Fruit fly (Drosophila melanogaster) whole organism, embryonic: ENCODE measurements around the gene CG43638.
A peak's percentile ranks its signal among the peaks of the same experiment; 100 is the strongest.

Experiments used
- B-H1 ChIP-seq: fragments of 200-800 bp; sonication (Bioruptor generic); IDR thresholded peaks from 3 replicates; pipeline ENCODE4 v1.3.6; 2022; ENCODE audit warnings: missing biosample characterization, missing genetic modification characterization
- CG11504 ChIP-seq: fragments of 200-800 bp; sonication (Bioruptor generic); optimal IDR thresholded peaks from 3 replicates; lab custom pipeline; 2019; ENCODE audit warnings: missing biosample characterization, mild to moderate bottlenecking, missing genetic modification characterization, moderate library complexity
- CG11696 ChIP-seq: fragments of 200-800 bp; sonication (Bioruptor generic); IDR thresholded peaks from 2 replicates; pipeline ENCODE4 v1.3.6; 2022; ENCODE audit warnings: missing biosample characterization, missing genetic modification characterization
- CG14710 ChIP-seq: fragments of 200-800 bp; sonication (Bioruptor generic); optimal IDR thresholded peaks from 3 replicates; lab custom pipeline; 2019; ENCODE audit warnings: missing biosample characterization, mild to moderate bottlenecking, missing genetic modification characterization, moderate library complexity
- CG1602 ChIP-seq: fragments of 200-800 bp; sonication (Bioruptor generic); optimal IDR thresholded peaks from 3 replicates; lab custom pipeline; 2016; ENCODE audit warnings: missing biosample characterization, missing genetic modification characterization
- CG16815 ChIP-seq: fragments of 200-800 bp; sonication (Bioruptor generic); optimal IDR thresholded peaks from 3 replicates; lab custom pipeline; 2017; ENCODE audit warnings: missing biosample characterization, mild to moderate bottlenecking, missing genetic modification characterization
- CG18764 ChIP-seq: fragments of 200-800 bp; sonication (Bioruptor generic); optimal IDR thresholded peaks from 3 replicates; lab custom pipeline; 2016; ENCODE audit warnings: missing biosample characterization, missing genetic modification characterization
- CG30403 ChIP-seq: fragments of 200-800 bp; sonication (Bioruptor generic); optimal IDR thresholded peaks from 3 replicates; lab custom pipeline; 2016; ENCODE audit warnings: missing biosample characterization, missing genetic modification characterization
- CG3407 ChIP-seq: fragments of 200-800 bp; sonication (Bioruptor generic); optimal IDR thresholded peaks from 2 replicates; lab custom pipeline; 2018; ENCODE audit warnings: missing biosample characterization, mild to moderate bottlenecking, missing genetic modification characterization
- CG6175 ChIP-seq: fragments of 200-800 bp; sonication (Bioruptor generic); IDR thresholded peaks from 3 replicates; pipeline ENCODE4 v1.3.6; 2022; ENCODE audit warnings: missing biosample characterization, missing genetic modification characterization
- CG6813 ChIP-seq: fragments of 200-800 bp; sonication (Bioruptor generic); optimal IDR thresholded peaks from 2 replicates; lab custom pipeline; 2017; ENCODE audit warnings: missing biosample characterization, missing genetic modification characterization, mild to moderate bottlenecking, moderate library complexity, missing genetic modification reagents
- CG9609 ChIP-seq: fragments of 200-800 bp; sonication (Bioruptor generic); optimal IDR thresholded peaks from 3 replicates; lab custom pipeline; 2016; ENCODE audit warnings: missing biosample characterization, missing genetic modification characterization
- CoRest ChIP-seq: fragments of 200-800 bp; sonication (Bioruptor generic); optimal IDR thresholded peaks from 3 replicates; lab custom pipeline; 2018; ENCODE audit warnings: missing biosample characterization, mild to moderate bottlenecking, missing genetic modification characterization, moderate library complexity
- D19B ChIP-seq: fragments of 200-800 bp; sonication (Bioruptor generic); optimal IDR thresholded peaks from 2 replicates; lab custom pipeline; 2017; ENCODE audit warnings: missing biosample characterization, mild to moderate bottlenecking, missing genetic modification characterization
- Drgx ChIP-seq: fragments of 200-800 bp; sonication (Bioruptor generic); IDR thresholded peaks from 2 replicates; pipeline ENCODE4 v1.3.6; 2022; ENCODE audit warnings: missing biosample characterization, missing genetic modification characterization
- GATAe ChIP-seq: fragments of 200-800 bp; sonication (Bioruptor generic); conservative IDR thresholded peaks from 2 replicates; pipeline ENCODE4 v1.3.6; 2022; ENCODE audit warnings: missing biosample characterization, missing genetic modification characterization
- HHEX ChIP-seq: fragments of 200-800 bp; sonication (Bioruptor generic); optimal IDR thresholded peaks from 3 replicates; lab custom pipeline; 2017; ENCODE audit warnings: missing biosample characterization, mild to moderate bottlenecking, missing genetic modification characterization, missing genetic modification reagents
- Hr51 ChIP-seq, 2 experiments: fragments of 200-800 bp; sonication (Bioruptor generic); optimal IDR thresholded peaks; 2 replicates in 1 of 2; 3 replicates in 1 of 2; lab custom pipeline; 2016 to 2018; ENCODE audit warnings: missing biosample characterization in 2 of 2, missing genetic modification characterization in 2 of 2, mild to moderate bottlenecking in 1 of 2, moderate library complexity in 1 of 2
- Lpt ChIP-seq: fragments of >200 bp; optimal IDR thresholded peaks from 2 replicates; lab custom pipeline; 2018; ENCODE audit warnings: missing biosample characterization, missing genetic modification characterization
- Max ChIP-seq: fragments of 200-800 bp; sonication (Bioruptor generic); optimal IDR thresholded peaks from 2 replicates; lab custom pipeline; 2016; ENCODE audit warnings: missing biosample characterization, mild to moderate bottlenecking, missing genetic modification characterization
- Oli ChIP-seq: fragments of 200-800 bp; sonication (Bioruptor generic); optimal IDR thresholded peaks from 2 replicates; lab custom pipeline; 2018; ENCODE audit warnings: missing biosample characterization, mild to moderate bottlenecking, missing genetic modification characterization, moderate library complexity
- Scr ChIP-seq: fragments of 200-800 bp; sonication (Bioruptor generic); IDR thresholded peaks from 2 replicates; pipeline ENCODE4 v1.3.6; 2022; ENCODE audit warnings: missing biosample characterization, missing genetic modification characterization; ENCODE audit not compliant: partially characterized antibody
- Sox100B ChIP-seq: fragments of 200-800 bp; sonication (Bioruptor generic); optimal IDR thresholded peaks from 3 replicates; lab custom pipeline; 2018; ENCODE audit warnings: missing biosample characterization, mild to moderate bottlenecking, missing genetic modification characterization
- Ssrp ChIP-seq: fragments of 200-800 bp; sonication (Bioruptor generic); optimal IDR thresholded peaks from 2 replicates; lab custom pipeline; 2018; ENCODE audit warnings: missing biosample characterization, mild to moderate bottlenecking, missing genetic modification characterization, moderate library complexity
- Trl ChIP-seq, 3 experiments: fragments of >200 bp in 2 of 3; fragments of 200-800 bp in 1 of 3; sonication (Bioruptor generic) in 1 of 3; optimal IDR thresholded peaks; 2 replicates in 1 of 3; 3 replicates in 2 of 3; lab custom pipeline; 2016 to 2017; ENCODE audit warnings: missing biosample characterization in 1 of 3, missing genetic modification characterization in 1 of 3
- Xrp1 ChIP-seq: fragments of 200-800 bp; sonication (Bioruptor generic); IDR thresholded peaks from 2 replicates; pipeline ENCODE4 v1.3.6; 2022; ENCODE audit warnings: missing biosample characterization, missing genetic modification characterization
- ase ChIP-seq: fragments of 200-800 bp; sonication (Bioruptor generic); IDR thresholded peaks from 3 replicates; pipeline ENCODE4 v1.3.6; 2022; ENCODE audit warnings: missing biosample characterization, missing genetic modification characterization
- bcd ChIP-seq: fragments of 200-800 bp; sonication (Bioruptor generic); optimal IDR thresholded peaks from 2 replicates; lab custom pipeline; 2017; ENCODE audit warnings: missing biosample characterization, mild to moderate bottlenecking, missing genetic modification characterization
- corto ChIP-seq: fragments of 200-800 bp; sonication (Bioruptor generic); optimal IDR thresholded peaks from 2 replicates; lab custom pipeline; 2016; ENCODE audit warnings: missing biosample characterization, mild to moderate bottlenecking, missing genetic modification characterization, moderate library complexity
- crol ChIP-seq: fragments of 200-800 bp; sonication (Bioruptor generic); IDR thresholded peaks from 2 replicates; pipeline ENCODE4 v1.3.6; 2022; ENCODE audit warnings: missing biosample characterization, missing genetic modification characterization
- ems ChIP-seq: fragments of 200-800 bp; sonication (Bioruptor generic); optimal IDR thresholded peaks from 3 replicates; lab custom pipeline; 2016; ENCODE audit warnings: missing biosample characterization, missing genetic modification characterization
- ewg ChIP-seq: fragments of 200-800 bp; sonication (Bioruptor generic); optimal IDR thresholded peaks from 3 replicates; lab custom pipeline; 2017; ENCODE audit warnings: mild to moderate bottlenecking, missing biosample characterization, missing genetic modification reagents, missing genetic modification characterization
- fd64A ChIP-seq: fragments of 200-800 bp; sonication (Bioruptor generic); optimal IDR thresholded peaks from 3 replicates; lab custom pipeline; 2018; ENCODE audit warnings: missing biosample characterization, mild to moderate bottlenecking, missing genetic modification characterization
- fru ChIP-seq: fragments of >200 bp; optimal IDR thresholded peaks from 2 replicates; lab custom pipeline; 2017
- gem ChIP-seq: fragments of 200-800 bp; sonication (Bioruptor generic); optimal IDR thresholded peaks from 2 replicates; lab custom pipeline; 2019; ENCODE audit warnings: missing biosample characterization, mild to moderate bottlenecking, missing genetic modification characterization, moderate library complexity
- gfzf ChIP-seq: fragments of 200-800 bp; sonication (Bioruptor generic); optimal IDR thresholded peaks from 2 replicates; lab custom pipeline; 2016; ENCODE audit warnings: missing biosample characterization, mild to moderate bottlenecking, missing genetic modification characterization, moderate library complexity
- grau ChIP-seq: fragments of 200-800 bp; optimal IDR thresholded peaks from 3 replicates; lab custom pipeline; 2019; ENCODE audit warnings: missing biosample characterization, mild to moderate bottlenecking, missing genetic modification characterization, moderate library complexity
- gsb ChIP-seq: fragments of 200-800 bp; sonication (Bioruptor generic); IDR thresholded peaks from 2 replicates; pipeline ENCODE4 v1.3.6; 2022; ENCODE audit warnings: missing biosample characterization, missing genetic modification characterization
- jing ChIP-seq: fragments of 200-800 bp; sonication (Bioruptor generic); optimal IDR thresholded peaks from 2 replicates; lab custom pipeline; 2018; ENCODE audit warnings: missing biosample characterization, mild to moderate bottlenecking, missing genetic modification characterization
- jumu ChIP-seq: fragments of 200-800 bp; sonication (Bioruptor generic); optimal IDR thresholded peaks from 3 replicates; lab custom pipeline; 2016; ENCODE audit warnings: missing biosample characterization, missing genetic modification characterization
- lola ChIP-seq, 3 experiments: fragments of >200 bp in 2 of 3; fragments of 200-800 bp in 1 of 3; sonication (Bioruptor generic) in 1 of 3; optimal IDR thresholded peaks; 2 replicates each; lab custom pipeline; 2017 to 2019; ENCODE audit warnings: missing biosample characterization in 3 of 3, missing genetic modification characterization in 3 of 3, mild to moderate bottlenecking in 1 of 3, moderate library complexity in 1 of 3
- mld ChIP-seq: fragments of 200-800 bp; sonication (Bioruptor generic); IDR thresholded peaks from 3 replicates; pipeline ENCODE4 v1.3.6; 2022; ENCODE audit warnings: missing biosample characterization, missing genetic modification characterization; ENCODE audit not compliant: partially characterized antibody
- p53 ChIP-seq: fragments of 200-800 bp; sonication (Bioruptor generic); optimal IDR thresholded peaks from 2 replicates; lab custom pipeline; 2016; ENCODE audit warnings: missing biosample characterization, missing genetic modification characterization
- pho ChIP-seq: fragments of 200-800 bp; sonication (Bioruptor generic); optimal IDR thresholded peaks from 2 replicates; lab custom pipeline; 2016; ENCODE audit warnings: missing biosample characterization, missing genetic modification characterization
- phol ChIP-seq: fragments of 200-800 bp; sonication (Bioruptor generic); optimal IDR thresholded peaks from 3 replicates; lab custom pipeline; 2018; ENCODE audit warnings: missing biosample characterization, mild to moderate bottlenecking, missing genetic modification characterization, moderate library complexity
- ro ChIP-seq: fragments of 200-800 bp; sonication (Bioruptor generic); IDR thresholded peaks from 2 replicates; pipeline ENCODE4 v1.3.6; 2022; ENCODE audit warnings: missing biosample characterization, missing genetic modification characterization
- shn ChIP-seq: fragments of 200-800 bp; sonication (Bioruptor generic); optimal IDR thresholded peaks from 3 replicates; lab custom pipeline; 2016; ENCODE audit warnings: missing biosample characterization, missing genetic modification characterization
- sna ChIP-seq: fragments of 200-800 bp; sonication (Bioruptor generic); IDR thresholded peaks from 2 replicates; pipeline ENCODE4 v1.3.6; 2022; ENCODE audit warnings: missing biosample characterization, missing genetic modification characterization; ENCODE audit not compliant: partially characterized antibody
- tio ChIP-seq: fragments of 200-800 bp; sonication (Bioruptor generic); optimal IDR thresholded peaks from 2 replicates; lab custom pipeline; 2017; ENCODE audit warnings: missing biosample characterization, missing genetic modification characterization, inconsistent platforms
- zf30C ChIP-seq: fragments of 200-800 bp; sonication (Bioruptor generic); optimal IDR thresholded peaks from 3 replicates; lab custom pipeline; 2018; ENCODE audit warnings: missing biosample characterization, mild to moderate bottlenecking, missing genetic modification characterization

The CG43638 gene

dm6 chr3L:12053695-12054094 lies 9.3 kb downstream of the CG43638 start (continued):
- 0 out of 2 replicates have a peak, but pooled peaks have one; percentile 15 for TF ChIP-seq crol (GFP tag; lab: Robert Waterston, UW)
- TF ChIP-seq gfzf (GFP tag; lab: Kevin White, UChicago): no peak
- no peak for TF ChIP-seq gsb
- peak; percentile 1 for TF ChIP-seq CG3407 (GFP tag; lab: Kevin White, UChicago)
- no peak for TF ChIP-seq fru (lab: Kevin White, UChicago)
- peak; percentile 36 for TF ChIP-seq Oli (tag; lab: Kevin White, UChicago)
- TF ChIP-seq jumu (GFP tag; lab: Kevin White, UChicago): peak; percentile 53
- peak; percentile 73 for TF ChIP-seq phol (tag; lab: Kevin White, UChicago)
- TF ChIP-seq CG11504 (tag; lab: Kevin White, UChicago): peak; percentile 52
- peak; percentile 51 for TF ChIP-seq CG30403 (GFP tag; lab: Kevin White, UChicago)
- peak; percentile 11 for TF ChIP-seq tio (GFP tag; lab: Kevin White, UChicago)
- peak; percentile 17 for TF ChIP-seq ewg (GFP tag; lab: Kevin White, UChicago)
- peak; percentile 14 for TF ChIP-seq shn (GFP tag; lab: Kevin White, UChicago)
- TF ChIP-seq CG16815 (GFP tag; lab: Kevin White, UChicago): peak; percentile 24
- no peak for TF ChIP-seq Trl (optimal IDR thresholded peaks at IDR 0.05; lab: Kevin White, UChicago)
- TF ChIP-seq Trl (GFP tag; optimal IDR thresholded peaks at IDR 0.05; lab: Kevin White, UChicago): peak; percentile 53
- TF ChIP-seq ro (GFP tag; lab: Robert Waterston, UW): no peak
- TF ChIP-seq grau: peak; percentile 25
- TF ChIP-seq CG11696 (GFP tag; lab: Robert Waterston, UW): no peak
- peak; percentile 15 for TF ChIP-seq bcd (GFP tag; lab: Kevin White, UChicago)
- no peak for TF ChIP-seq zf30C
- peak; percentile 11; the same call in 1 of the 3 replicates for TF ChIP-seq B-H1 (GFP tag; lab: Robert Waterston, UW)
- peak; percentile 32 for TF ChIP-seq Ssrp (tag; lab: Kevin White, UChicago)
- TF ChIP-seq HHEX (GFP tag; lab: Kevin White, UChicago): no peak
- TF ChIP-seq CG6813 (GFP tag; lab: Kevin White, UChicago): no peak
- TF ChIP-seq CG9609: no peak
- TF ChIP-seq Max (GFP tag; lab: Kevin White, UChicago): peak; percentile 58
- no peak for TF ChIP-seq p53
- TF ChIP-seq fd64A (GFP tag; lab: Kevin White, UChicago): peak; percentile 35
- peak; percentile 41; the same call in 1 of the 2 replicates for TF ChIP-seq Drgx (GFP tag; lab: Robert Waterston, UW)
- no peak for TF ChIP-seq pho (GFP tag; lab: Kevin White, UChicago)
- TF ChIP-seq gem (tag; lab: Kevin White, UChicago): peak; percentile 74
- TF ChIP-seq Scr (GFP tag; lab: Robert Waterston, UW): no peak
- no peak for TF ChIP-seq sna
- TF ChIP-seq CG6175 (GFP tag; lab: Robert Waterston, UW): no peak
- TF ChIP-seq lola (GFP tag; optimal IDR thresholded peaks at IDR 0.05; lab: Kevin White, UChicago): peak in 1 of 3 experiments; percentile 40
- TF ChIP-seq GATAe: no peak
- TF ChIP-seq ase: 0 out of 3 replicates have a peak, but pooled peaks have one; percentile 11
- peak; percentile 2 for TF ChIP-seq CG1602 (GFP tag; lab: Kevin White, UChicago)
- peak; percentile 39 for TF ChIP-seq jing (GFP tag; lab: Kevin White, UChicago)
- peak; percentile 59 for TF ChIP-seq Sox100B
- TF ChIP-seq Hr51 (GFP tag; optimal IDR thresholded peaks at IDR 0.05; lab: Kevin White, UChicago): peak in 1 of 2 experiments; percentile 1
- TF ChIP-seq Xrp1: peak; percentile 63
- peak; percentile 30 for TF ChIP-seq CG18764 (GFP tag; lab: Kevin White, UChicago)
- TF ChIP-seq CG14710 (tag; lab: Kevin White, UChicago): peak; percentile 82
- TF ChIP-seq corto (GFP tag; lab: Kevin White, UChicago): peak; percentile 91
- no peak for TF ChIP-seq D19B (GFP tag; lab: Kevin White, UChicago)
- TF ChIP-seq Lpt (GFP tag; lab: Kevin White, UChicago): no peak
- TF ChIP-seq ems (GFP tag; lab: Kevin White, UChicago): peak; percentile 54
- TF ChIP-seq CoRest (tag; lab: Kevin White, UChicago): peak; percentile 31
- TF ChIP-seq mld: peak; percentile 40; the same call in 1 of the 3 replicates
